Worm (Caenorhabditis elegans) whole organism, L2 larva: ENCODE data around the gene cutl-29.

ENCODE experiments used
- C34F6.9 ChIP-seq: fragments of 150-350 bp; optimal IDR thresholded peaks from 2 replicates; lab custom pipeline; 2014; ENCODE audit warnings: missing biosample characterization, missing genetic modification characterization
- F13H6.1 ChIP-seq: sonication (generic microtip); optimal IDR thresholded peaks from 2 replicates; lab custom pipeline; 2016; ENCODE audit warnings: missing genetic modification characterization, missing compliant biosample characterization
- R02D3.7 ChIP-seq: fragments of 150-350 bp; optimal IDR thresholded peaks from 2 replicates; lab custom pipeline; 2014; ENCODE audit warnings: missing biosample characterization, missing genetic modification characterization
- alr-1 ChIP-seq: fragments of 150-350 bp; optimal IDR thresholded peaks from 2 replicates; lab custom pipeline; 2014; ENCODE audit warnings: missing biosample characterization, missing genetic modification characterization
- aly-2 ChIP-seq: fragments of 150-350 bp; optimal IDR thresholded peaks from 2 replicates; lab custom pipeline; 2014; ENCODE audit warnings: missing biosample characterization, missing genetic modification characterization
- ama-1 ChIP-seq: fragments of 150-350 bp; optimal IDR thresholded peaks from 2 replicates; lab custom pipeline; 2018; ENCODE audit warnings: inconsistent platforms
- blmp-1 ChIP-seq: sonication (generic microtip); optimal IDR thresholded peaks from 2 replicates; lab custom pipeline; 2017; ENCODE audit warnings: missing genetic modification characterization, mild to moderate bottlenecking, missing compliant biosample characterization, antibody characterized with exemption, moderate library complexity; ENCODE audit not compliant: insufficient read depth
- ceh-16 ChIP-seq: fragments of 150-350 bp; optimal IDR thresholded peaks from 2 replicates; lab custom pipeline; 2014; ENCODE audit warnings: missing biosample characterization, missing genetic modification characterization
- crh-2 ChIP-seq: sonication (generic microtip); optimal IDR thresholded peaks from 2 replicates; lab custom pipeline; 2017; ENCODE audit warnings: missing biosample characterization, missing genetic modification characterization
- dmd-4 ChIP-seq: sonication (generic microtip); optimal IDR thresholded peaks from 2 replicates; lab custom pipeline; 2017; ENCODE audit warnings: missing biosample characterization, missing genetic modification characterization
- egl-27 ChIP-seq: sonication (generic microtip); optimal IDR thresholded peaks from 3 replicates; lab custom pipeline; 2017; ENCODE audit warnings: missing biosample characterization, missing genetic modification reagents, missing genetic modification characterization
- elt-1 ChIP-seq: fragments of 150-350 bp; optimal IDR thresholded peaks from 2 replicates; lab custom pipeline; 2014; ENCODE audit warnings: missing biosample characterization, missing genetic modification characterization
- fos-1 ChIP-seq: fragments of 150-350 bp; optimal IDR thresholded peaks from 2 replicates; lab custom pipeline; 2014; ENCODE audit warnings: missing biosample characterization, missing genetic modification characterization
- gmeb-1 ChIP-seq: fragments of 150-350 bp; optimal IDR thresholded peaks from 2 replicates; lab custom pipeline; 2014; ENCODE audit warnings: missing biosample characterization, missing genetic modification characterization
- lin-11 ChIP-seq: fragments of 150-350 bp; sonication (generic microtip); optimal IDR thresholded peaks from 2 replicates; lab custom pipeline; 2014; ENCODE audit warnings: missing biosample characterization, missing genetic modification characterization, inconsistent platforms, mixed read lengths
- lin-13 ChIP-seq: fragments of 150-350 bp; optimal IDR thresholded peaks from 2 replicates; lab custom pipeline; 2014; ENCODE audit warnings: missing biosample characterization, missing genetic modification reagents, missing genetic modification characterization
- lin-39 ChIP-seq: fragments of 150-350 bp; optimal IDR thresholded peaks from 2 replicates; lab custom pipeline; 2014; ENCODE audit warnings: missing biosample characterization, missing genetic modification reagents, missing genetic modification characterization
- lsy-2 ChIP-seq, 2 experiments: fragments of 150-350 bp in 1 of 2; sonication (generic microtip) in 1 of 2; optimal IDR thresholded peaks; 2 replicates each; lab custom pipeline; 2014 to 2017; ENCODE audit warnings: missing biosample characterization in 2 of 2, missing genetic modification characterization in 2 of 2
- mab-5 ChIP-seq: fragments of 150-350 bp; optimal IDR thresholded peaks from 2 replicates; lab custom pipeline; 2014; ENCODE audit warnings: missing biosample characterization, missing genetic modification characterization
- mbf-1 ChIP-seq: sonication (generic microtip); optimal IDR thresholded peaks from 2 replicates; lab custom pipeline; 2017; ENCODE audit warnings: missing biosample characterization, missing genetic modification characterization
- mdl-1 ChIP-seq, 2 experiments: fragments of 150-350 bp in 1 of 2; sonication (generic microtip) in 1 of 2; optimal IDR thresholded peaks; 2 replicates each; lab custom pipeline; 2017; ENCODE audit warnings: missing biosample characterization in 2 of 2, missing genetic modification characterization in 2 of 2
- nhr-10 ChIP-seq: sonication (generic microtip); optimal IDR thresholded peaks from 2 replicates; lab custom pipeline; 2017; ENCODE audit warnings: missing biosample characterization, missing genetic modification characterization
- nhr-11 ChIP-seq: fragments of 150-350 bp; optimal IDR thresholded peaks from 2 replicates; lab custom pipeline; 2014; ENCODE audit warnings: missing biosample characterization, missing genetic modification characterization
- nhr-12 ChIP-seq: fragments of 150-350 bp; optimal IDR thresholded peaks from 2 replicates; lab custom pipeline; 2014; ENCODE audit warnings: missing biosample characterization, missing genetic modification characterization
- nhr-129 ChIP-seq: fragments of 150-350 bp; optimal IDR thresholded peaks from 2 replicates; lab custom pipeline; 2014; ENCODE audit warnings: missing biosample characterization, missing genetic modification characterization
- nhr-21 ChIP-seq: fragments of 150-350 bp; optimal IDR thresholded peaks from 2 replicates; lab custom pipeline; 2014; ENCODE audit warnings: missing biosample characterization, missing genetic modification characterization
- nhr-237 ChIP-seq: fragments of 150-350 bp; optimal IDR thresholded peaks from 2 replicates; lab custom pipeline; 2014; ENCODE audit warnings: missing biosample characterization, missing genetic modification characterization
- nhr-25 ChIP-seq: fragments of 150-350 bp; sonication (generic microtip); optimal IDR thresholded peaks from 3 replicates; lab custom pipeline; 2014; ENCODE audit warnings: missing biosample characterization, missing genetic modification characterization
- nhr-6 ChIP-seq: fragments of 150-350 bp; optimal IDR thresholded peaks from 2 replicates; lab custom pipeline; 2014; ENCODE audit warnings: missing biosample characterization, missing genetic modification characterization
- peb-1 ChIP-seq: fragments of 150-350 bp; optimal IDR thresholded peaks from 2 replicates; lab custom pipeline; 2014; ENCODE audit warnings: missing biosample characterization, missing genetic modification characterization
- sem-4 ChIP-seq: fragments of 150-350 bp; optimal IDR thresholded peaks from 2 replicates; lab custom pipeline; 2014; ENCODE audit warnings: missing biosample characterization, missing genetic modification reagents, missing genetic modification characterization
- skn-1 ChIP-seq: sonication (generic microtip); optimal IDR thresholded peaks from 2 replicates; lab custom pipeline; 2017; ENCODE audit warnings: missing biosample characterization, missing genetic modification characterization
- sma-3 ChIP-seq: sonication (generic microtip); optimal IDR thresholded peaks from 2 replicates; lab custom pipeline; 2016; ENCODE audit warnings: missing genetic modification reagents, missing genetic modification characterization, missing compliant biosample characterization
- sma-9 ChIP-seq, 2 experiments: fragments of 150-350 bp in 1 of 2; sonication (generic microtip) in 1 of 2; optimal IDR thresholded peaks; 2 replicates each; lab custom pipeline; 2014 to 2016; ENCODE audit warnings: missing genetic modification characterization in 2 of 2, mild to moderate bottlenecking in 1 of 2, missing biosample characterization in 1 of 2, missing compliant biosample characterization in 1 of 2, missing genetic modification reagents in 1 of 2, moderate library complexity in 1 of 2
- snpc-4 ChIP-seq: fragments of 150-350 bp; optimal IDR thresholded peaks from 2 replicates; lab custom pipeline; 2014; ENCODE audit warnings: missing biosample characterization, missing genetic modification characterization
- unc-39 ChIP-seq: fragments of 150-350 bp; optimal IDR thresholded peaks from 2 replicates; lab custom pipeline; 2014; ENCODE audit warnings: missing biosample characterization, missing genetic modification characterization
- unc-55 ChIP-seq: fragments of 150-350 bp; sonication (generic microtip); optimal IDR thresholded peaks from 3 replicates; lab custom pipeline; 2014; ENCODE audit warnings: missing biosample characterization, missing genetic modification reagents, missing genetic modification characterization
- unc-62 ChIP-seq: fragments of 150-350 bp; optimal IDR thresholded peaks from 2 replicates; lab custom pipeline; 2014; ENCODE audit warnings: missing biosample characterization, missing genetic modification reagents, missing genetic modification characterization
- ztf-1 ChIP-seq: fragments of 200-800 bp; sonication (Bioruptor generic); conservative IDR thresholded peaks from 2 replicates; pipeline ENCODE4 v1.3.6; 2022; ENCODE audit warnings: missing genetic modification characterization, missing compliant biosample characterization

cutl-29 gene

DNA sequence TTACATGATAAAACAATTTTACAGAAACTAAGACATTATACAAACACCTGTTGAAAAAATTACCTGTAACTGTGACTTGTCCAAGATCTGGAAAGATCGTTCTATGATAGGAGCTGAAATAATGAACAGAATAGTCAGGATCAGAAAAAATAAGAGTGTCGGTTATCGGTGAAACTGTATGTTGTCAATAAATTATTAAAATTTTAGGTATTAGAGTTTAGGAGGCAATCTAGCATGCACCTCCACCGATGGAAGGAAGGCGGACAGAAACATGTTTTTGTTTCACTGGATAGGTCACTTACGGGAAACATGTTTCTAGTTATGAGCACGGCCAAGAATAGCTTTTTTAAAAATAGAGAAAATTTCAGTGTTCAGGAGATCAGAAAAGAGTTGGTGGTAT, 28.7 kb upstream of the cutl-29 start, which contains the start of gene ced-13:
ced-13 (minus strand) TSS at position 101 of the 400 bp plus-strand sequence.
- TF ChIP-seq nhr-10: no peak
- TF ChIP-seq lin-11: no peak
- no peak for TF ChIP-seq fos-1 (tag; lab: Kevin White, UChicago)
- TF ChIP-seq alr-1: no peak
- no peak for TF ChIP-seq ztf-1 (GFP tag; lab: Robert Waterston, UW)
- no peak for TF ChIP-seq lin-39 (tag; lab: Kevin White, UChicago)
- no peak for TF ChIP-seq ceh-16 (tag; lab: Kevin White, UChicago)
- no peak for TF ChIP-seq egl-27 (tag; lab: Kevin White, UChicago)
- no peak for TF ChIP-seq mab-5 (tag; lab: Kevin White, UChicago)
- no peak for TF ChIP-seq elt-1 (tag; lab: Kevin White, UChicago)
- no peak for TF ChIP-seq lsy-2 (tag; optimal IDR thresholded peaks at IDR 0.05; lab: Kevin White, UChicago)
- no peak for TF ChIP-seq sma-9 (GFP tag; optimal IDR thresholded peaks at IDR 0.05; lab: Kevin White, UChicago)
- no peak for TF ChIP-seq sma-9 (tag; optimal IDR thresholded peaks at IDR 0.05; lab: Kevin White, UChicago)
- TF ChIP-seq sem-4 (tag; lab: Kevin White, UChicago): no peak
- no peak for TF ChIP-seq aly-2 (tag; lab: Kevin White, UChicago)
- no peak for TF ChIP-seq nhr-11

- TF ChIP-seq sma-3 (no peak), gmeb-1 (no peak), skn-1 (no peak), ama-1 (lab: Kevin White, UChicago) (no peak), lin-39 (tag; lab: Kevin White, UChicago) (no peak), unc-62 (GFP tag; lab: Kevin White, UChicago) (no peak)
Observed at ce11 chrX:8297333-8297732, 26.5 kb upstream of the cutl-29 start.

- TF ChIP-seq nhr-237 (tag; lab: Kevin White, UChicago): no peak
- no peak for TF ChIP-seq unc-39
- no peak for TF ChIP-seq ceh-16 (tag; lab: Kevin White, UChicago)
- no peak for TF ChIP-seq mdl-1 (tag; optimal IDR thresholded peaks at IDR 0.05; lab: Kevin White, UChicago)
- TF ChIP-seq egl-27 (tag; lab: Kevin White, UChicago): no peak
- TF ChIP-seq nhr-21: no peak
- TF ChIP-seq nhr-129: no peak
- TF ChIP-seq sem-4 (tag; lab: Kevin White, UChicago): no peak
- no peak for TF ChIP-seq lin-11
- TF ChIP-seq elt-1 (tag; lab: Kevin White, UChicago): no peak
- TF ChIP-seq nhr-6 (tag; lab: Kevin White, UChicago): no peak
- TF ChIP-seq blmp-1 (tag; lab: Kevin White, UChicago): no peak
- no peak for TF ChIP-seq sma-3
- TF ChIP-seq ztf-1 (GFP tag; lab: Robert Waterston, UW): no peak
- TF ChIP-seq mab-5 (tag; lab: Kevin White, UChicago): no peak
- TF ChIP-seq dmd-4: no peak
- no peak for TF ChIP-seq alr-1
- no peak for TF ChIP-seq snpc-4 (tag; lab: Kevin White, UChicago)
- TF ChIP-seq, all 48 proteins: peak for 0
Observed at ce11 chrX:8294586-8294985, 23.8 kb upstream of the cutl-29 start, which contains the start of gene R09F10.3. Gene R09F10.3, plus strand, starts transcription at chrX:8294625.

DNA sequence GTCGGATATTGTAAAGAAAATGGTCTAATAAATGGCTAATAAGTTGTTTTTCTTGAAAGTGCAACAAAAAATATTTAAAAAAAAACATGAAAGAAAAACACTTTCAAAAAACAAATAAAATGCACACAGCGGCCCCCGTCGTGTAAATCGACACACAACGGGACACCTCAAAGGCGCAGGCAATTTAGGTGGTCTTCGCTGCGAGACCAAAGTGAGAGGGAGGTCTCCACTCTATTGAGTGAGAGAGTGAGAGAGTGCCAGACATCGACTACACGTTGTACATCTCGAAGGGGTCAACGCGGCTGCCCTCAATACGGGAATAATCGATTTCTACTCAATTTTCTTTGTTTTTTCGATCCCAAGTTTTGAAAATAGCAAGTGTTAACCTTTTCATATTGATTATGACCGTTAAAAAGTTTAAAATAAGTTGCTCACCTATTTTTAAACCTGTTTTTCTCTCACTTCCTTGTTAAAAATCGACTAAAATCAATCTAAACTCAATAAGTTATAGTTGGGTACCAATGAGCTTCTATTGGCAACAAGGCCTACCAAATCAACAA, 16.0 kb upstream of the cutl-29 start, which contains the start of gene sec-16A.2:
sec-16A.2 (plus strand) TSS at position 510 of the 560 bp plus-strand sequence.
- peak; percentile 58 for TF ChIP-seq fos-1 (tag; lab: Kevin White, UChicago)
- peak; percentile 32 for TF ChIP-seq mab-5 (tag; lab: Kevin White, UChicago)
- no peak for TF ChIP-seq nhr-12 (tag; lab: Kevin White, UChicago)
- no peak for TF ChIP-seq R02D3.7 (tag; lab: Kevin White, UChicago)
- TF ChIP-seq sem-4 (tag; lab: Kevin White, UChicago): peak; percentile 58
- TF ChIP-seq unc-62 (GFP tag; lab: Kevin White, UChicago): no peak
- TF ChIP-seq dmd-4: no peak
- TF ChIP-seq lin-11: peak; percentile 28
- TF ChIP-seq lsy-2 (tag; optimal IDR thresholded peaks at IDR 0.05; lab: Kevin White, UChicago): peak in 1 of 2 experiments; percentile 79
- no peak for TF ChIP-seq aly-2 (tag; lab: Kevin White, UChicago)
- TF ChIP-seq C34F6.9 (tag; lab: Kevin White, UChicago): peak; percentile 66
- TF ChIP-seq ztf-1 (GFP tag; lab: Robert Waterston, UW): no peak
- no peak for TF ChIP-seq mdl-1 (tag; optimal IDR thresholded peaks at IDR 0.05; lab: Kevin White, UChicago)
- peak; percentile 82 for TF ChIP-seq unc-55
- no peak for TF ChIP-seq nhr-25
- peak; percentile 33 for TF ChIP-seq sma-3
- peak; percentile 60 for TF ChIP-seq sma-9 (GFP tag; optimal IDR thresholded peaks at IDR 0.05; lab: Kevin White, UChicago)
- no peak for TF ChIP-seq sma-9 (tag; optimal IDR thresholded peaks at IDR 0.05; lab: Kevin White, UChicago)
- peak; percentile 81 for TF ChIP-seq nhr-129
- TF ChIP-seq nhr-10: no peak
- TF ChIP-seq crh-2: peak; percentile 84
- TF ChIP-seq lin-13 (GFP tag; lab: Kevin White, UChicago): peak; percentile 50
- TF ChIP-seq F13H6.1 (tag; lab: Kevin White, UChicago): peak; percentile 67
- no peak for TF ChIP-seq peb-1 (tag; lab: Kevin White, UChicago)
- no peak for TF ChIP-seq mbf-1 (tag; lab: Kevin White, UChicago)
- peak; percentile 27 for TF ChIP-seq nhr-21
- peak; percentile 3 for TF ChIP-seq gmeb-1
- peak; percentile 31 for TF ChIP-seq snpc-4 (tag; lab: Kevin White, UChicago)
